Worm (Caenorhabditis elegans) whole organism, L1 larva: ENCODE measurements around the gene T02C1.1.

Source experiments
- F16B12.6 ChIP-seq: fragments of 150-350 bp; optimal IDR thresholded peaks from 2 replicates; lab custom pipeline; 2014; ENCODE audit warnings: missing biosample characterization, missing genetic modification characterization
- Y116A8C.19 ChIP-seq: sonication (generic microtip); optimal IDR thresholded peaks from 2 replicates; lab custom pipeline; 2016; ENCODE audit warnings: missing compliant biosample characterization, missing genetic modification characterization, borderline replicate concordance
- alr-1 ChIP-seq: fragments of 200-800 bp; sonication (Bioruptor generic); optimal IDR thresholded peaks from 2 replicates; lab custom pipeline; 2018; ENCODE audit warnings: borderline replicate concordance, mild to moderate bottlenecking, missing genetic modification characterization, missing compliant biosample characterization
- blmp-1 ChIP-seq: fragments of 150-350 bp; optimal IDR thresholded peaks from 2 replicates; lab custom pipeline; 2014; ENCODE audit warnings: missing biosample characterization, missing genetic modification characterization
- ceh-8 ChIP-seq: fragments of 200-800 bp; sonication (Bioruptor generic); optimal IDR thresholded peaks from 2 replicates; lab custom pipeline; 2018; ENCODE audit warnings: mild to moderate bottlenecking, missing genetic modification characterization, moderate library complexity, missing compliant biosample characterization
- ceh-88 ChIP-seq: fragments of 200-800 bp; sonication (Bioruptor generic); IDR thresholded peaks from 2 replicates; pipeline ENCODE4 v1.3.6; 2022; ENCODE audit warnings: missing genetic modification characterization, missing compliant biosample characterization
- ceh-90 ChIP-seq: sonication (generic microtip); optimal IDR thresholded peaks from 2 replicates; lab custom pipeline; 2016; ENCODE audit warnings: missing genetic modification characterization, missing compliant biosample characterization
- dpl-1 ChIP-seq, 3 experiments: fragments of 150-350 bp in 2 of 3; sonication (generic microtip) in 1 of 3; optimal IDR thresholded peaks; 2 replicates each; lab custom pipeline; 2014 to 2017; ENCODE audit warnings: missing biosample characterization in 3 of 3, missing genetic modification characterization in 3 of 3, missing genetic modification reagents in 3 of 3
- efl-1 ChIP-seq, 4 experiments: fragments of 150-350 bp; optimal IDR thresholded peaks in 3 of 4; peaks in 1 of 4; 1 replicate in 1 of 4; 2 replicates in 3 of 4; lab custom pipeline; 2014; ENCODE audit warnings: missing biosample characterization in 2 of 4, missing genetic modification characterization in 2 of 4, missing genetic modification reagents in 2 of 4
- efl-3 ChIP-seq: fragments of 200-800 bp; sonication (Bioruptor generic); optimal IDR thresholded peaks from 2 replicates; lab custom pipeline; 2018; ENCODE audit warnings: mild to moderate bottlenecking, missing genetic modification characterization, missing compliant biosample characterization
- egl-27 ChIP-seq, 2 experiments: fragments of 150-350 bp in 1 of 2; sonication (generic microtip); optimal IDR thresholded peaks; 3 replicates each; lab custom pipeline; 2017 to 2018; ENCODE audit warnings: missing biosample characterization in 2 of 2, missing genetic modification characterization in 2 of 2, missing genetic modification reagents in 2 of 2
- elt-2 ChIP-seq: sonication (generic microtip); optimal IDR thresholded peaks from 2 replicates; lab custom pipeline; 2016; ENCODE audit warnings: missing genetic modification characterization, mild to moderate bottlenecking, inconsistent platforms, missing compliant biosample characterization, missing genetic modification reagents
- elt-3 ChIP-seq, 6 experiments: fragments of 150-350 bp in 1 of 6; sonication (generic microtip); optimal IDR thresholded peaks; 2 replicates each; lab custom pipeline; 2017 to 2018; ENCODE audit warnings: missing biosample characterization in 6 of 6, missing genetic modification characterization in 6 of 6, inconsistent platforms in 1 of 6
- hlh-17 ChIP-seq: fragments of 200-800 bp; sonication (Bioruptor generic); optimal IDR thresholded peaks from 2 replicates; lab custom pipeline; 2018; ENCODE audit warnings: missing genetic modification characterization, mild to moderate bottlenecking, missing compliant biosample characterization, moderate library complexity, borderline replicate concordance
- hlh-4 ChIP-seq: sonication (generic microtip); optimal IDR thresholded peaks from 2 replicates; lab custom pipeline; 2016; ENCODE audit warnings: mild to moderate bottlenecking, missing genetic modification characterization, missing compliant biosample characterization
- hpl-2 ChIP-seq: fragments of 150-350 bp; optimal IDR thresholded peaks from 2 replicates; lab custom pipeline; 2014; ENCODE audit warnings: missing biosample characterization, missing genetic modification reagents, missing genetic modification characterization
- isw-1 ChIP-seq: fragments of 200-800 bp; sonication (Bioruptor generic); IDR thresholded peaks from 2 replicates; pipeline ENCODE4 v1.3.6; 2022; ENCODE audit warnings: missing genetic modification characterization, missing compliant biosample characterization
- jun-1 ChIP-seq: fragments of 150-350 bp; optimal IDR thresholded peaks from 2 replicates; lab custom pipeline; 2014; ENCODE audit warnings: missing biosample characterization, missing genetic modification reagents, missing genetic modification characterization
- lin-35 ChIP-seq, 2 experiments: fragments of 150-350 bp; optimal IDR thresholded peaks; 2 replicates each; lab custom pipeline; 2014; ENCODE audit warnings: missing biosample characterization in 2 of 2, missing genetic modification characterization in 2 of 2, missing genetic modification reagents in 2 of 2
- lir-3 ChIP-seq: sonication (generic microtip); optimal IDR thresholded peaks from 2 replicates; lab custom pipeline; 2016; ENCODE audit warnings: mild to moderate bottlenecking, missing genetic modification characterization, moderate library complexity, missing compliant biosample characterization; ENCODE audit not compliant: poor library complexity
- lsy-2 ChIP-seq, 2 experiments: fragments of 150-350 bp; optimal IDR thresholded peaks; 2 replicates each; lab custom pipeline; 2014; ENCODE audit warnings: missing biosample characterization in 2 of 2, missing genetic modification characterization in 2 of 2
- mdl-1 ChIP-seq, 2 experiments: fragments of 150-350 bp; optimal IDR thresholded peaks; 2 replicates each; lab custom pipeline; 2014 to 2017; ENCODE audit warnings: missing biosample characterization in 2 of 2, missing genetic modification characterization in 2 of 2, inconsistent platforms in 1 of 2
- nhr-12 ChIP-seq: sonication (generic microtip); optimal IDR thresholded peaks from 2 replicates; lab custom pipeline; 2017; ENCODE audit warnings: missing biosample characterization, missing genetic modification characterization
- nhr-20 ChIP-seq: sonication (generic microtip); optimal IDR thresholded peaks from 2 replicates; lab custom pipeline; 2016; ENCODE audit warnings: mild to moderate bottlenecking, missing genetic modification characterization, missing compliant biosample characterization
- nhr-237 ChIP-seq: fragments of 150-350 bp; optimal IDR thresholded peaks from 2 replicates; lab custom pipeline; 2014; ENCODE audit warnings: missing biosample characterization, missing genetic modification characterization
- nhr-28 ChIP-seq: fragments of 150-350 bp; optimal IDR thresholded peaks from 2 replicates; lab custom pipeline; 2014; ENCODE audit warnings: missing biosample characterization, missing genetic modification characterization
- nhr-76 ChIP-seq: sonication (generic microtip); optimal IDR thresholded peaks from 2 replicates; lab custom pipeline; 2017; ENCODE audit warnings: missing biosample characterization, missing genetic modification characterization
- nhr-77 ChIP-seq: fragments of 150-350 bp; optimal IDR thresholded peaks from 2 replicates; lab custom pipeline; 2014; ENCODE audit warnings: missing biosample characterization, missing genetic modification characterization
- nhr-85 ChIP-seq: sonication (generic microtip); peaks from one replicate; lab custom pipeline; 2016; ENCODE audit warnings: missing genetic modification characterization, inconsistent platforms, missing compliant biosample characterization
- nhr-90 ChIP-seq: sonication (generic microtip); optimal IDR thresholded peaks from 2 replicates; lab custom pipeline; 2016; ENCODE audit warnings: mild to moderate bottlenecking, missing genetic modification characterization, missing compliant biosample characterization; ENCODE audit not compliant: poor library complexity
- skn-1 ChIP-seq: fragments of 150-350 bp; optimal IDR thresholded peaks from 2 replicates; lab custom pipeline; 2014; ENCODE audit warnings: missing biosample characterization, missing genetic modification characterization
- snpc-4 ChIP-seq: fragments of 150-350 bp; optimal IDR thresholded peaks from 2 replicates; lab custom pipeline; 2014; ENCODE audit warnings: missing biosample characterization, missing genetic modification characterization
- sptf-1 ChIP-seq: fragments of 150-350 bp; optimal IDR thresholded peaks from 2 replicates; lab custom pipeline; 2014; ENCODE audit warnings: missing biosample characterization, missing genetic modification characterization
- unc-30 ChIP-seq: sonication (generic microtip); optimal IDR thresholded peaks from 2 replicates; lab custom pipeline; 2017; ENCODE audit warnings: missing biosample characterization, missing genetic modification characterization
- zag-1 ChIP-seq: fragments of 150-350 bp; optimal IDR thresholded peaks from 2 replicates; lab custom pipeline; 2014; ENCODE audit warnings: missing biosample characterization, missing genetic modification characterization

Gene T02C1.1

ce11 chrIII:9281480-9281879 is 34.2 kb downstream of the T02C1.1 start, which contains the start of gene fozi-1:
fozi-1 (plus strand) TSS chrIII:9281780.
- TF ChIP-seq hlh-4 (tag; lab: Kevin White, UChicago) (no peak), F16B12.6 (tag; lab: Kevin White, UChicago) (no peak), hpl-2 (GFP tag; lab: Kevin White, UChicago) (no peak), ceh-90 (tag; lab: Kevin White, UChicago) (no peak), elt-3 (tag; optimal IDR thresholded peaks at IDR 0.05; lab: Kevin White, UChicago) (no peak), nhr-12 (tag; lab: Kevin White, UChicago) (no peak), efl-1 (optimal IDR thresholded peaks at IDR 0.05; lab: Kevin White, UChicago) (no peak), efl-1 (GFP tag; optimal IDR thresholded peaks at IDR 0.05 in 1 of 2; lab: Kevin White, UChicago) (no peak), blmp-1 (tag; lab: Kevin White, UChicago) (no peak), sptf-1 (tag; lab: Kevin White, UChicago) (no peak), hlh-17 (GFP tag; lab: Kevin White, UChicago) (no peak), alr-1 (tag; lab: Kevin White, UChicago) (no peak), dpl-1 (GFP tag; optimal IDR thresholded peaks at IDR 0.05; lab: Kevin White, UChicago) (no peak), nhr-237 (tag; lab: Kevin White, UChicago) (no peak), lsy-2 (tag; optimal IDR thresholded peaks at IDR 0.05; lab: Kevin White, UChicago) (no peak), nhr-90 (tag; lab: Kevin White, UChicago) (no peak), Y116A8C.19 (tag; lab: Kevin White, UChicago) (no peak), ceh-88 (GFP tag; lab: Robert Waterston, UW) (no peak)

- peak; percentile 15 for TF ChIP-seq elt-2
- TF ChIP-seq jun-1: no peak
Measured at ce11 chrIII:9288540-9288939, 41.2 kb downstream of the T02C1.1 start.

ce11 chrIII:9289815-9290214 is 42.5 kb downstream of the T02C1.1 start:
- TF ChIP-seq elt-2 (peak; percentile 90), skn-1 (tag; lab: Kevin White, UChicago) (no peak), nhr-90 (tag; lab: Kevin White, UChicago) (peak; percentile 3), nhr-28 (tag; lab: Kevin White, UChicago) (no peak), nhr-85 (tag; lab: Kevin White, UChicago) (peak; percentile 64), alr-1 (tag; lab: Kevin White, UChicago) (no peak), hlh-4 (tag; lab: Kevin White, UChicago) (no peak), efl-1 (optimal IDR thresholded peaks at IDR 0.05; lab: Kevin White, UChicago) (no peak), efl-1 (GFP tag; optimal IDR thresholded peaks at IDR 0.05 in 1 of 2; lab: Kevin White, UChicago) (peak in 1 of 2 experiments; percentile 76), isw-1 (GFP tag; lab: Robert Waterston, UW) (no peak), hlh-17 (GFP tag; lab: Kevin White, UChicago) (no peak), sptf-1 (tag; lab: Kevin White, UChicago) (no peak), ceh-8 (no peak), mdl-1 (tag; optimal IDR thresholded peaks at IDR 0.05; lab: Kevin White, UChicago) (no peak), efl-3 (no peak), elt-3 (tag; optimal IDR thresholded peaks at IDR 0.05; lab: Kevin White, UChicago) (no peak), egl-27 (tag; optimal IDR thresholded peaks at IDR 0.05; lab: Kevin White, UChicago) (no peak), zag-1 (tag; lab: Kevin White, UChicago) (no peak), unc-30 (tag; lab: Kevin White, UChicago) (no peak), nhr-77 (tag; lab: Kevin White, UChicago) (no peak), nhr-20 (peak; percentile 57), lir-3 (no peak), nhr-237 (tag; lab: Kevin White, UChicago) (no peak), jun-1 (peak; percentile 24), nhr-76 (tag; lab: Kevin White, UChicago) (no peak), lin-35 (GFP tag; optimal IDR thresholded peaks at IDR 0.05; lab: Kevin White, UChicago) (peak in 1 of 2 experiments; percentile 53)

- peak; percentile 2 for TF ChIP-seq snpc-4 (tag; lab: Kevin White, UChicago)
Measured at ce11 chrIII:9291633-9292032, 44.3 kb downstream of the T02C1.1 start.
